Worm (Caenorhabditis elegans): ENCODE data around the gene Y97E10AR.1.

- TF ChIP-seq lin-35 (GFP tag; optimal IDR thresholded peaks at IDR 0.05) (no peak), unc-62 (GFP tag; optimal IDR thresholded peaks at IDR 0.05) (no peak), ztf-18 (tag; optimal IDR thresholded peaks at IDR 0.05) (no peak), unc-130 (GFP tag; optimal IDR thresholded peaks at IDR 0.05) (no peak), pha-4 (tag; optimal IDR thresholded peaks at IDR 0.05) (no peak), ekl-4 (GFP tag; IDR thresholded peaks at IDR 0.05) (no peak), fkh-3 (tag; optimal IDR thresholded peaks at IDR 0.05) (no peak), nhr-179 (tag; optimal IDR thresholded peaks at IDR 0.05) (no peak)
Observed at ce11 chrV:7952855-7953254, 48.4 kb upstream of the Y97E10AR.1 start, which contains the start of gene clec-216.

All from whole organism, young adult.